Worm (Caenorhabditis elegans): Measurements from ENCODE around the gene gfl-1.

The gfl-1 gene

ce11 chrIV:11566146-11566545, 45.1 kb downstream of the gfl-1 start, which contains the start of gene sec-24.1 (continued):
- TF ChIP-seq mxl-2 (GFP tag; conservative IDR thresholded peaks at IDR 0.05) (no peak), aha-1 (tag) (peak; percentile 67), ztf-11 (tag; optimal IDR thresholded peaks at IDR 0.05) (no peak)

- TF ChIP-seq ceh-20 (GFP tag; IDR thresholded peaks at IDR 0.05) (no peak), zip-2 (tag; optimal IDR thresholded peaks at IDR 0.05) (no peak), fkh-10 (GFP tag; optimal IDR thresholded peaks at IDR 0.05) (no peak), spr-3 (GFP tag; optimal IDR thresholded peaks at IDR 0.05) (no peak), rbr-2 (tag; optimal IDR thresholded peaks at IDR 0.05) (no peak), daf-19 (GFP tag; conservative IDR thresholded peaks at IDR 0.05) (no peak), dmd-8 (GFP tag; IDR thresholded peaks at IDR 0.05) (no peak), lin-29 (GFP tag; IDR thresholded peaks at IDR 0.05) (no peak), hlh-11 (tag; optimal IDR thresholded peaks at IDR 0.05) (no peak), mxl-2 (GFP tag; conservative IDR thresholded peaks at IDR 0.05) (no peak), pha-4 (GFP tag; IDR thresholded peaks at IDR 0.05) (no peak), pha-4 (tag; optimal IDR thresholded peaks at IDR 0.05) (no peak), daf-16 (GFP tag; optimal IDR thresholded peaks at IDR 0.05) (no peak), daf-16 (tag; optimal IDR thresholded peaks at IDR 0.05) (peak; percentile 8), F37D6.2 (tag; optimal IDR thresholded peaks at IDR 0.05) (no peak), tra-1 (GFP tag; IDR thresholded peaks at IDR 0.05) (no peak), snpc-1.2 (GFP tag; IDR thresholded peaks at IDR 0.05) (no peak), ceh-28 (tag; optimal IDR thresholded peaks at IDR 0.05) (no peak), aha-1 (tag) (peak; percentile 22), nhr-42 (GFP tag; IDR thresholded peaks at IDR 0.05) (no peak), egl-27 (tag; optimal IDR thresholded peaks at IDR 0.05) (no peak), lsy-2 (tag; optimal IDR thresholded peaks at IDR 0.05) (no peak), nhr-111 (GFP tag; optimal IDR thresholded peaks at IDR 0.05) (no peak), F49E8.2 (tag; optimal IDR thresholded peaks at IDR 0.05; ENCODE audit: borderline replicate concordance) (no peak), saeg-2 (GFP tag; IDR thresholded peaks at IDR 0.05) (no peak), unc-62 (GFP tag; optimal IDR thresholded peaks at IDR 0.05 in 1 of 2) (peak in 1 of 2 experiments; percentile 96), unc-62 (tag; optimal IDR thresholded peaks at IDR 0.05) (no peak), hlh-30 (tag; optimal IDR thresholded peaks at IDR 0.05; ENCODE audit: insufficient read depth) (no peak), arid-1 (GFP tag; conservative IDR thresholded peaks at IDR 0.05) (no peak)
Measured at ce11 chrIV:11568249-11568940, 47.3 kb downstream of the gfl-1 start.

- peak; percentile 3 for TF ChIP-seq aha-1 (tag)
- TF ChIP-seq zip-11 (GFP tag; IDR thresholded peaks at IDR 0.05) = no peak
Measured at ce11 chrIV:11569795-11570194, 48.7 kb downstream of the gfl-1 start.

ce11 chrIV:11570200-11570599, 49.1 kb downstream of the gfl-1 start, which contains the start of gene srgp-1:
srgp-1 (plus strand) TSS chrIV:11570500.
- no peak for TF ChIP-seq mdt-29 (GFP tag; IDR thresholded peaks at IDR 0.05)
- TF ChIP-seq sdz-12 (GFP tag; optimal IDR thresholded peaks at IDR 0.05) = no peak
- TF ChIP-seq dve-1 (tag; optimal IDR thresholded peaks at IDR 0.05; ENCODE audit: insufficient read depth) = no peak
- TF ChIP-seq unc-130 (GFP tag; optimal IDR thresholded peaks at IDR 0.05) = no peak
- TF ChIP-seq nhr-28 (tag; optimal IDR thresholded peaks at IDR 0.05) = no peak

All from whole organism, L4 larva.